Worm (Caenorhabditis elegans) whole organism, early embryonic: Measurements from ENCODE around the gene C16B8.4.

Source experiments
- B0310.2 ChIP-seq: sonication (generic microtip); optimal IDR thresholded peaks from 2 replicates; lab custom pipeline; 2016; ENCODE audit warnings: mild to moderate bottlenecking, missing genetic modification characterization, missing compliant biosample characterization
- F13C5.2 ChIP-seq: sonication (generic microtip); optimal IDR thresholded peaks from 2 replicates; lab custom pipeline; 2017; ENCODE audit warnings: mild to moderate bottlenecking, missing genetic modification characterization, inconsistent platforms, missing compliant biosample characterization
- aly-1 ChIP-seq: sonication (generic microtip); optimal IDR thresholded peaks from 2 replicates; lab custom pipeline; 2016; ENCODE audit warnings: missing genetic modification characterization, missing compliant biosample characterization
- ama-1 ChIP-seq: fragments of 150-350 bp; optimal IDR thresholded peaks from 2 replicates; lab custom pipeline; 2014
- ceh-13 ChIP-seq: fragments of 200-800 bp; sonication (Bioruptor generic); optimal IDR thresholded peaks from 2 replicates; lab custom pipeline; 2018; ENCODE audit warnings: mild to moderate bottlenecking, missing genetic modification characterization, missing compliant biosample characterization
- ceh-36 ChIP-seq: sonication (generic microtip); optimal IDR thresholded peaks from 2 replicates; lab custom pipeline; 2016; ENCODE audit warnings: missing genetic modification characterization, inconsistent platforms, missing compliant biosample characterization
- ets-7 ChIP-seq: sonication (generic microtip); optimal IDR thresholded peaks from 2 replicates; lab custom pipeline; 2016; ENCODE audit warnings: missing genotype, missing genetic modification characterization, missing compliant biosample characterization
- flt-1 ChIP-seq: fragments of 200-800 bp; sonication (Bioruptor generic); IDR thresholded peaks from 2 replicates; pipeline ENCODE4 v1.3.6; 2022; ENCODE audit warnings: missing genetic modification characterization, missing compliant biosample characterization
- hmbx-1 ChIP-seq: sonication (generic microtip); optimal IDR thresholded peaks from 2 replicates; lab custom pipeline; 2016; ENCODE audit warnings: mild to moderate bottlenecking, missing genetic modification characterization, missing compliant biosample characterization
- hmg-4 ChIP-seq: fragments of 200-800 bp; sonication (Bioruptor generic); optimal IDR thresholded peaks from 2 replicates; lab custom pipeline; 2018; ENCODE audit warnings: mild to moderate bottlenecking, missing genetic modification characterization, missing compliant biosample characterization
- hnd-1 ChIP-seq: sonication (generic microtip); optimal IDR thresholded peaks from 2 replicates; lab custom pipeline; 2016; ENCODE audit warnings: missing genetic modification characterization, missing compliant biosample characterization
- pes-1 ChIP-seq: fragments of 200-800 bp; sonication (Bioruptor generic); IDR thresholded peaks from 2 replicates; pipeline ENCODE4 v1.3.6; 2022; ENCODE audit warnings: missing genetic modification reagents, missing genetic modification characterization, missing compliant biosample characterization
- scrt-1 ChIP-seq: fragments of 200-800 bp; sonication (Bioruptor generic); IDR thresholded peaks from 2 replicates; pipeline ENCODE4 v1.3.6; 2022; ENCODE audit warnings: missing genetic modification characterization, missing compliant biosample characterization
- sea-1 ChIP-seq: fragments of 200-800 bp; sonication (Bioruptor generic); conservative IDR thresholded peaks from 2 replicates; pipeline ENCODE4 v1.3.6; 2022; ENCODE audit warnings: missing genetic modification characterization, missing compliant biosample characterization
- tbx-11 ChIP-seq: fragments of 200-800 bp; sonication (Bioruptor generic); IDR thresholded peaks from 2 replicates; pipeline ENCODE4 v1.3.6; 2022; ENCODE audit warnings: missing genetic modification characterization, missing compliant biosample characterization
- tbx-37 ChIP-seq: fragments of 200-800 bp; sonication (Bioruptor generic); conservative IDR thresholded peaks from 2 replicates; pipeline ENCODE4 v1.3.6; 2022; ENCODE audit warnings: missing genetic modification reagents, missing genetic modification characterization, missing compliant biosample characterization
- tra-4 ChIP-seq: sonication (generic microtip); optimal IDR thresholded peaks from 2 replicates; lab custom pipeline; 2017; ENCODE audit warnings: missing genetic modification characterization, missing compliant biosample characterization

C16B8.4 gene

DNA sequence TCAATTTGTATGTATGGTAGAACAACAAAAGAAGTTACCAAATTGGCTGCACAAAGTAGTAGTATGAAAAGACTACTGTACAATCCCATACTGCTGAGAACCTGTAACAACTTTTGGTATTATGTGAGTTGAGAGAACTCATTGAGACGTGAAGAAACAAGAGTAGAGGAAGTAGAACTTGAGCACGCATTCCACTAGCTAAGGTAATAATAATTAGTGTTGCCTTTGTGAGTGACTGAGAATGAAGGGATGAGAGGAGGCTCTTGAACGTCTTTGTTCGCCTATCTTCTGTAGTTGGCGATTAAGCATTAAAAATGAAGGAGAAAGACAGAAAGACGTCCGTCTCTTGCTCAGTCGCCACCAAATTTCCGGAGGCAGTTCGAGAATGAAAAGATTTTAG, at the start of gene C16B8.4:
Gene C16B8.4 (minus strand): TSS at position 101 of the 400 bp plus-strand sequence.
- no peak for TF ChIP-seq ceh-13 (GFP tag; lab: Kevin White, UChicago)
- no peak for TF ChIP-seq ceh-36 (tag; lab: Kevin White, UChicago)
- no peak for TF ChIP-seq hnd-1 (tag; lab: Kevin White, UChicago)
- no peak for TF ChIP-seq tbx-11 (GFP tag; lab: Robert Waterston, UW)
- TF ChIP-seq scrt-1, result no peak
- TF ChIP-seq aly-1 (tag; lab: Kevin White, UChicago), result no peak
- TF ChIP-seq F13C5.2 (tag; lab: Kevin White, UChicago), result no peak

ce11 chrX:4021967-4022366, 48.5 kb upstream of the C16B8.4 start, which contains the start of gene acr-10:
Gene acr-10, plus strand, starts transcription at chrX:4022267.
- TF ChIP-seq ama-1, result no peak
- TF ChIP-seq pes-1 (GFP tag; lab: Robert Waterston, UW), result no peak
- no peak for TF ChIP-seq flt-1 (GFP tag; lab: Robert Waterston, UW)
- no peak for TF ChIP-seq tra-4
- TF ChIP-seq hmbx-1 (tag; lab: Kevin White, UChicago), result no peak
- TF ChIP-seq tbx-37, result no peak
- no peak for TF ChIP-seq tbx-11 (GFP tag; lab: Robert Waterston, UW)
- TF ChIP-seq aly-1 (tag; lab: Kevin White, UChicago), result no peak
- no peak for TF ChIP-seq hmg-4 (GFP tag; lab: Kevin White, UChicago)
- TF ChIP-seq ets-7 (tag; lab: Kevin White, UChicago), result no peak
- TF ChIP-seq ceh-13 (GFP tag; lab: Kevin White, UChicago), result no peak
- no peak for TF ChIP-seq F13C5.2 (tag; lab: Kevin White, UChicago)
- TF ChIP-seq scrt-1, result no peak
- TF ChIP-seq sea-1 (GFP tag; lab: Robert Waterston, UW), result no peak

DNA sequence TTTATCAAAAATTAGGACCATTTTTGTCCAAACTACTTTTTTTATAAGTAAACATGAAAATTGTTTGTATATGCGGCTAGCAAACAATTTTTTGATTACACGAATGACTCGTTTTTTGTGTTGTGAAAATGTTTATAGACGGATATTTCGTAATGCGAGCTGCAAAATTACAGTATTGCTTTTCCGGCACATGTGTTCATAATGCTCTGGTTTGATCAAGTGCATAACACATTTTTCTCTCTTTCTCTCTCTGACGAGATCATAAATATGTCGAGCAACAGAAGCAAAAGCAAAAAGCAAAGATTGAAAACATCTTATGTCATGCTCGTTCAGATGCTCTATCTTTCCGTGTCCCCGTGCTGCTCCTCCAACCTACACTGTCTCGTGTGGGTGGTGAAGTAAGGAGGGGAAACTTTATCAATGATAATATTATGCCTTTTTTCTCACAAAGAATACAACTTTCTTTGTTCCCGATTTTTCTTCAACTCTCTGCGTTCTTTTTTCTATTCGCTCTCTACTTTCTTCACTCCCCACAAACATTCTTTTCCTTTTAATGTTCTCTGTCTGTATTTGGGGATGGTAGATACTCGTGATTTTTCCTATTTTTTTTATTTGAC, 45.2 kb upstream of the C16B8.4 start:
- TF ChIP-seq ceh-13 (GFP tag; lab: Kevin White, UChicago) (no peak), flt-1 (GFP tag; lab: Robert Waterston, UW) (no peak), tra-4 (no peak), sea-1 (GFP tag; lab: Robert Waterston, UW) (no peak), hnd-1 (tag; lab: Kevin White, UChicago) (no peak), hmbx-1 (tag; lab: Kevin White, UChicago) (no peak)

DNA sequence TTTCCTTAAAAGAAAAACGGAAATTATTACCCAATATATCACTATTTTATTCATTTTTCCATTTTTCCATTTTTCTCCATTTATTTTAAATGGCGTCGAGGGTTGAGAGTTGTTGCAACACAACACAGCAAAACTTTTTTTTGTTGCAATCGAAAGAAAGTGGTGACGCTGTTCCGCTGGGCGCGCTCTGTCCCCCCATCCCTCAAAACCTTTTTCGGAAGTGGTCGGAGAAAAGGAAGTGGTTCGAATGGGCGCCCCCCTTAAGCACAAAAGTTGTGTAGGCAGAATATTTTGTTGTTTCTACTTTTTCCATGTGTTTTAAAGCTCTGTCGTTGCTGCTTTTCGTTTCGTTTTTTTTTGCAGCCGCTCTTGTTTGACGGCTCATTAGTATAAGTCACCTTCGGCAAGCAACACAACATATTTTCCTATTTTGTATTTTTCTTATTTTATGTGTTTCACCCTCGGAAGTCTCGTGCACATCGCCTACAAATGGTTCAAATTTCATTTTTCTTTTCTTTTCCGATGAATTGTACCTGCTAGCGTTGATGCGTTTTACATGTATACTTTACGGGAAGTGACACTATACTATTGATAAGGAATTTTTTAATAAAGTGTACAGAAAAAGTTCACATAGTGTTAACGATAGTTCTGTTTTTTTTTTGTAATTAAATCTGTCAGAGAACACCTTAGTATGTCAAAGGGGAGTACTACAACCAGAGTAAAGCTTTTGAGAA, 44.3 kb upstream of the C16B8.4 start:
- no peak for TF ChIP-seq tra-4
- TF ChIP-seq tbx-11 (GFP tag; lab: Robert Waterston, UW), result no peak
- no peak for TF ChIP-seq ama-1
- TF ChIP-seq pes-1 (GFP tag; lab: Robert Waterston, UW), result no peak
- no peak for TF ChIP-seq hnd-1 (tag; lab: Kevin White, UChicago)
- no peak for TF ChIP-seq B0310.2 (tag; lab: Kevin White, UChicago)
- no peak for TF ChIP-seq hmg-4 (GFP tag; lab: Kevin White, UChicago)
- TF ChIP-seq flt-1 (GFP tag; lab: Robert Waterston, UW), result no peak
- TF ChIP-seq ceh-13 (GFP tag; lab: Kevin White, UChicago), result no peak
- TF ChIP-seq F13C5.2 (tag; lab: Kevin White, UChicago), result no peak
- TF ChIP-seq scrt-1, result no peak
- no peak for TF ChIP-seq ceh-36 (tag; lab: Kevin White, UChicago)
- no peak for TF ChIP-seq tbx-37
- no peak for TF ChIP-seq ets-7 (tag; lab: Kevin White, UChicago)
- no peak for TF ChIP-seq hmbx-1 (tag; lab: Kevin White, UChicago)
- TF ChIP-seq aly-1 (tag; lab: Kevin White, UChicago), result no peak

DNA sequence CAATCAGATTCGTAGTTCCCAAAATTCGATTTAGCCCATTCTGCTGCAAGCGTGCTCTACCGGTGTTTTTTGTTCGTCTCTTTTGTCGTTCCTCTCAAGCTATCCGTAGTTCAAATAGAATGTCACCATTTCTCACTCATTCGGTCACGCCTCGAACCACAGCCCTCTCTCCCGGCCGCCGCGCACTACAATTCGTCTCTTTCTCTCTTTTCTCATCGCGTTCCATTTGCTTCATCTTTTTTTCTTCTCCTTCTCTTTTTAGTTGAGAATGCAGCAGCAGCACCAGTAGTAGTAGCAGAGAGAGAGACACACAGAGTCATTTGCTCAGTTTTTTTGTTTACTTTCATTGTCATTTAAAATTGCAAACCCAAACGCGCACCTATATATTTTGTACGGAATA, 42.7 kb upstream of the C16B8.4 start, which contains the start of gene hrg-1:
Gene hrg-1 (minus strand): TSS at position 109 of the 400 bp plus-strand sequence.
- TF ChIP-seq sea-1 (GFP tag; lab: Robert Waterston, UW), result no peak
- no peak for TF ChIP-seq scrt-1
- TF ChIP-seq ceh-13 (GFP tag; lab: Kevin White, UChicago), result no peak
- TF ChIP-seq aly-1 (tag; lab: Kevin White, UChicago), result no peak

DNA sequence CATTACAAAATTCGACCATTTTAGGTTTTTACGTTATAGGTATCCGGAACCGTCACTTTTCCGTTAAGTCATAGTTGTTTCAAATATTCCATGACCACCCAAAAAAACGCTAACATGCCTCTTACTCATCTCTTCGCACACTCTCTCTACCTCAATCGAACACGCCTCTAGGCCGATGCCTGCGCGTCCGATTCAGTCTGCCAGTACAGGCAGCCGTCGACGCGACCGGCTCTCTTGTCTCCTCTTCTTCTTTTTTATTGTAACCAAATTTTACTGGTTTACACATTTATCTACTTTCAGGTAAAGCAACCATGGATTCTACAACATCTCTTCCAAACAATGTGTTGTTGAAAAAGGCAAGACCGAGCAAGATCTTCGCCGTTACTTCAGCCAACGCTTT, 38.5 kb upstream of the C16B8.4 start, which contains the start of gene mop-25.1:
Gene mop-25.1 (plus strand): TSS at position 301 of the 400 bp plus-strand sequence.
- TF ChIP-seq scrt-1, result no peak
- no peak for TF ChIP-seq tra-4
- no peak for TF ChIP-seq tbx-11 (GFP tag; lab: Robert Waterston, UW)
- TF ChIP-seq ceh-36 (tag; lab: Kevin White, UChicago), result no peak

- no peak for TF ChIP-seq F13C5.2 (tag; lab: Kevin White, UChicago)
- TF ChIP-seq hnd-1 (tag; lab: Kevin White, UChicago), result no peak
- no peak for TF ChIP-seq ama-1
- TF ChIP-seq pes-1 (GFP tag; lab: Robert Waterston, UW), result no peak
- TF ChIP-seq ets-7 (tag; lab: Kevin White, UChicago), result no peak
- TF ChIP-seq tbx-37, result no peak
- TF ChIP-seq flt-1 (GFP tag; lab: Robert Waterston, UW), result no peak
- TF ChIP-seq hmg-4 (GFP tag; lab: Kevin White, UChicago), result no peak
- no peak for TF ChIP-seq aly-1 (tag; lab: Kevin White, UChicago)
- TF ChIP-seq ceh-13 (GFP tag; lab: Kevin White, UChicago), result no peak
Observed at ce11 chrX:4010383-4010782, 36.9 kb upstream of the C16B8.4 start.
